Worm (Caenorhabditis elegans): ENCODE measurements around the gene str-2.
A peak's percentile ranks its signal among the peaks of the same experiment; 100 is the strongest.

The str-2 gene

ce11 chrV:9824149-9824548 is at the start of gene str-2:
str-2 (minus strand) TSS chrV:9824249.
- no peak for TF ChIP-seq unc-39 (tag; optimal IDR thresholded peaks at IDR 0.05)
- no peak for TF ChIP-seq nhr-28 (tag; optimal IDR thresholded peaks at IDR 0.05)
- TF ChIP-seq skn-1 (tag; optimal IDR thresholded peaks at IDR 0.05), result no peak
- no peak for TF ChIP-seq egl-5 (tag; optimal IDR thresholded peaks at IDR 0.05)
- TF ChIP-seq nhr-76 (tag; optimal IDR thresholded peaks at IDR 0.05), result no peak
- TF ChIP-seq lsy-12 (tag; optimal IDR thresholded peaks at IDR 0.05), result no peak
- no peak for TF ChIP-seq tbx-2 (tag; optimal IDR thresholded peaks at IDR 0.05)
- no peak for TF ChIP-seq snpc-4 (tag; optimal IDR thresholded peaks at IDR 0.05)
- no peak for TF ChIP-seq sea-2 (GFP tag; optimal IDR thresholded peaks at IDR 0.05)
- TF ChIP-seq ceh-9 (tag; optimal IDR thresholded peaks at IDR 0.05), result no peak
- TF ChIP-seq daf-12 (tag; optimal IDR thresholded peaks at IDR 0.05), result no peak
- no peak for TF ChIP-seq hmg-11 (tag; optimal IDR thresholded peaks at IDR 0.05)
- no peak for TF ChIP-seq egl-27 (tag; optimal IDR thresholded peaks at IDR 0.05)
- no peak for TF ChIP-seq ztf-11 (tag; optimal IDR thresholded peaks at IDR 0.05)

DNA sequence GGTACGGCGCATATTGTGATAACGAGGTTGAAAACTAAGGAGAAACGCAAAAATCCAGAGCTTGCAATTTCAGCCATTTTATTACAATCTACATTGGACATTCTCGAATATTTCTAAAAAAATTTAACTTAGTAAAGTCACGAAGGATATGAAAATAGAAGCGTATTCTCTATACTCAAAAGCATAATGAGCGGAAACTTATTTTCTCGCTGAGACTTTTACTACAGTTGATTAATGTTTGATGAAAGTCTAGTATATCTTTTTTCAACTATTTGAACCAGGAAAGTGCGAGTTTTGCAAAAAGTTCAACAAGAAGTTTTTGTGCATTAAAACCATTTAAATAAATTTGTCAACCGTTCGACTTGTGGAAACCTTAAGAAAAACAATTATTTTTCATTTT is 47.3 kb upstream of the str-2 start, which contains the start of gene srab-18:
srab-18 (minus strand) TSS at position 101 of the 400 bp plus-strand sequence.
- no peak for TF ChIP-seq mml-1 (tag; optimal IDR thresholded peaks at IDR 0.05)
- no peak for TF ChIP-seq lsy-12 (tag; optimal IDR thresholded peaks at IDR 0.05)
- TF ChIP-seq ceh-82 (tag; optimal IDR thresholded peaks at IDR 0.05), result no peak
- no peak for TF ChIP-seq skn-1 (tag; optimal IDR thresholded peaks at IDR 0.05)
- no peak for TF ChIP-seq tbx-2 (tag; optimal IDR thresholded peaks at IDR 0.05)
- no peak for TF ChIP-seq fkh-2 (tag; optimal IDR thresholded peaks at IDR 0.05)
- no peak for TF ChIP-seq nfya-1 (tag; optimal IDR thresholded peaks at IDR 0.05; ENCODE audit: insufficient read depth)
- TF ChIP-seq elt-3 (tag; optimal IDR thresholded peaks at IDR 0.05), result no peak
- TF ChIP-seq ceh-28 (tag; optimal IDR thresholded peaks at IDR 0.05), result no peak
- no peak for TF ChIP-seq pha-4 (tag; optimal IDR thresholded peaks at IDR 0.05)
- TF ChIP-seq eor-1 (tag; optimal IDR thresholded peaks at IDR 0.05), result no peak
- TF ChIP-seq elt-1 (tag; optimal IDR thresholded peaks at IDR 0.05), result no peak
- TF ChIP-seq ztf-11 (tag; optimal IDR thresholded peaks at IDR 0.05), result no peak
- TF ChIP-seq daf-12 (tag; optimal IDR thresholded peaks at IDR 0.05), result no peak
- TF ChIP-seq lin-39 (tag; optimal IDR thresholded peaks at IDR 0.05), result no peak
- TF ChIP-seq egl-5 (tag; optimal IDR thresholded peaks at IDR 0.05), result no peak
- TF ChIP-seq nhr-11 (tag; optimal IDR thresholded peaks at IDR 0.05), result no peak

ce11 chrV:9868311-9868710 is 44.3 kb upstream of the str-2 start, which contains the start of gene srab-17:
srab-17 (minus strand) TSS chrV:9868411.
- TF ChIP-seq egl-27 (tag; optimal IDR thresholded peaks at IDR 0.05), result no peak
- TF ChIP-seq unc-39 (tag; optimal IDR thresholded peaks at IDR 0.05), result no peak
- TF ChIP-seq egl-5 (tag; optimal IDR thresholded peaks at IDR 0.05), result no peak
- TF ChIP-seq ztf-11 (tag; optimal IDR thresholded peaks at IDR 0.05), result no peak
- no peak for TF ChIP-seq ceh-28 (tag; optimal IDR thresholded peaks at IDR 0.05)
- TF ChIP-seq eor-1 (tag; optimal IDR thresholded peaks at IDR 0.05), result no peak

ce11 chrV:9860337-9860736 is 36.3 kb upstream of the str-2 start:
- no peak for TF ChIP-seq aly-2 (tag; optimal IDR thresholded peaks at IDR 0.05)
- TF ChIP-seq nfya-1 (tag; optimal IDR thresholded peaks at IDR 0.05; ENCODE audit: insufficient read depth), result peak; percentile 99
- no peak for TF ChIP-seq sea-2 (GFP tag; optimal IDR thresholded peaks at IDR 0.05)
- TF ChIP-seq nhr-11 (tag; optimal IDR thresholded peaks at IDR 0.05), result no peak
- TF ChIP-seq ZK546.5 (tag; optimal IDR thresholded peaks at IDR 0.05), result no peak
- TF ChIP-seq nhr-25 (tag; optimal IDR thresholded peaks at IDR 0.05), result no peak
- no peak for TF ChIP-seq jun-1 (tag; optimal IDR thresholded peaks at IDR 0.05)
- TF ChIP-seq lsy-12 (tag; optimal IDR thresholded peaks at IDR 0.05), result peak; percentile 80

DNA sequence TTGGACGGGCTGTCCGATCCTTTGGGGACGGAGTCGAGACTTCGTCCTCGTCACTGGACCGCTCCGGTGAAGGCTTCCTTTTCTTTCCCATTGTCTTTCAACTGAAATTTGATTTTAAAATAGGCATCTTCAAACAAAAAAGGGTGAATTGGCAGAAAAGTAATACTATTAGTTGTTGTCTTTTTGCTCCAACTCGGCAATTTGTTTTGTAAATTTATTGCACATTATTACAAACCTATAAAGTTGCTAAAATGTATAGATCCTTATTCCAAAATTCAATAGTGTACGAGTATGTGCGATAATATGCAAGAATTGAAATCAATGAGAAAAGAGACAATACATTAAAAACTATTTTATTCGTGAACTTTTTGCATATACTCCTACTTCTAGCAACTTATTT is 35.8 kb upstream of the str-2 start, which contains the start of gene lsy-12:
lsy-12 (minus strand) TSS at position 101 of the 400 bp plus-strand sequence.
- TF ChIP-seq nhr-12 (tag; optimal IDR thresholded peaks at IDR 0.05), result no peak
- TF ChIP-seq ZK546.5 (tag; optimal IDR thresholded peaks at IDR 0.05), result no peak
- TF ChIP-seq pha-4 (tag; optimal IDR thresholded peaks at IDR 0.05), result no peak
- TF ChIP-seq eor-1 (tag; optimal IDR thresholded peaks at IDR 0.05), result no peak
- TF ChIP-seq nhr-28 (tag; optimal IDR thresholded peaks at IDR 0.05), result no peak
- TF ChIP-seq nhr-43 (tag; optimal IDR thresholded peaks at IDR 0.05; ENCODE audit: poor library complexity, severe bottlenecking), result no peak
- TF ChIP-seq lin-39 (tag; optimal IDR thresholded peaks at IDR 0.05), result no peak
- no peak for TF ChIP-seq ztf-4 (tag; optimal IDR thresholded peaks at IDR 0.05)
- no peak for TF ChIP-seq mdl-1 (tag; optimal IDR thresholded peaks at IDR 0.05)
- no peak for TF ChIP-seq nhr-76 (tag; optimal IDR thresholded peaks at IDR 0.05)
- TF ChIP-seq ceh-82 (tag; optimal IDR thresholded peaks at IDR 0.05), result no peak

Data from whole organism, L3 larva.